Worm (Caenorhabditis elegans): ENCODE data around the gene metl-18.
A peak's percentile ranks its signal among the peaks of the same experiment; 100 is the strongest.
"Not testable (repeated sequence)": the region's sequence is repeated elsewhere in the genome, so short reads cannot be mapped to it uniquely, and the experiment has no call there.

Gene metl-18

ce11 chrIII:3444139-3444538 lies 18.6 kb downstream of the metl-18 start, which contains the start of gene spe-41:
spe-41 (minus strand) TSS chrIII:3444210.
- no peak for TF ChIP-seq dve-1 (tag; optimal IDR thresholded peaks at IDR 0.05)
- TF ChIP-seq T23F11.4 (GFP tag; optimal IDR thresholded peaks at IDR 0.05) = no peak
- no peak for TF ChIP-seq ahr-1 (tag; optimal IDR thresholded peaks at IDR 0.05)
- no peak for TF ChIP-seq odd-2 (tag; optimal IDR thresholded peaks at IDR 0.05)
- TF ChIP-seq unc-42 (tag; optimal IDR thresholded peaks at IDR 0.05) = no peak
- TF ChIP-seq ceh-9 (tag; optimal IDR thresholded peaks at IDR 0.05) = no peak
- TF ChIP-seq tbx-7 (tag; optimal IDR thresholded peaks at IDR 0.05) = no peak
- TF ChIP-seq ceh-18 (tag; optimal IDR thresholded peaks at IDR 0.05) = no peak

- TF ChIP-seq ceh-34 (tag; optimal IDR thresholded peaks at IDR 0.05) = no peak
- no peak for TF ChIP-seq npax-4 (tag; optimal IDR thresholded peaks at IDR 0.05)
- no peak for TF ChIP-seq pqm-1 (tag; optimal IDR thresholded peaks at IDR 0.05)
- no peak for TF ChIP-seq hlh-13 (GFP tag; optimal IDR thresholded peaks at IDR 0.05)
These were observed 27.1 kb downstream of the metl-18 start, which contains the start of the genes K01A11.3 and C34C12.12 for ce11 chrIII:3452563-3453210. K01A11.3 (minus strand) TSS chrIII:3452613. C34C12.12 (plus strand) TSS chrIII:3453194.

- not testable (repeated sequence) for TF ChIP-seq ceh-14, C08G9.2, ttx-3 (tag; optimal IDR thresholded peaks at IDR 0.05)
These were observed 27.9 kb downstream of the metl-18 start, which contains the start of gene C34C12.2 for ce11 chrIII:3453486-3453885. C34C12.2 (plus strand) TSS chrIII:3453786.

- not testable (repeated sequence) for TF ChIP-seq elt-2, syd-9, ttx-3 (tag; optimal IDR thresholded peaks at IDR 0.05)
These were observed 28.5 kb downstream of the metl-18 start, which contains the start of gene C34C12.1 for ce11 chrIII:3454045-3454444. C34C12.1 (plus strand) TSS chrIII:3454345.

- TF ChIP-seq madf-2 (tag; optimal IDR thresholded peaks at IDR 0.05) = peak; percentile 21
- no peak for TF ChIP-seq ceh-45 (GFP tag; IDR thresholded peaks at IDR 0.05)
- no peak for TF ChIP-seq sdc-2 (tag; optimal IDR thresholded peaks at IDR 0.05)
- no peak for TF ChIP-seq npax-4 (tag; optimal IDR thresholded peaks at IDR 0.05)
- no peak for TF ChIP-seq hlh-15 (tag; optimal IDR thresholded peaks at IDR 0.05)
- TF ChIP-seq lin-11 (tag; optimal IDR thresholded peaks at IDR 0.05) = no peak
- peak; percentile 44 for TF ChIP-seq unc-86 (tag; optimal IDR thresholded peaks at IDR 0.05)
- TF ChIP-seq C38D4.7 (GFP tag; optimal IDR thresholded peaks at IDR 0.05) = no peak
- no peak for TF ChIP-seq odd-2 (tag; optimal IDR thresholded peaks at IDR 0.05)
- no peak for TF ChIP-seq che-1 (tag; optimal IDR thresholded peaks at IDR 0.05)
- TF ChIP-seq ceh-30 (tag; optimal IDR thresholded peaks at IDR 0.05) = peak; percentile 53
- TF ChIP-seq zip-5 (tag; optimal IDR thresholded peaks at IDR 0.05) = no peak
- no peak for TF ChIP-seq ceh-9 (tag; optimal IDR thresholded peaks at IDR 0.05)
- no peak for TF ChIP-seq syd-9 (tag; optimal IDR thresholded peaks at IDR 0.05)
- TF ChIP-seq Y22D7AL.16 (tag; optimal IDR thresholded peaks at IDR 0.05) = no peak
- TF ChIP-seq ceh-48 (tag; optimal IDR thresholded peaks at IDR 0.05) = no peak
- no peak for TF ChIP-seq pros-1 (tag; optimal IDR thresholded peaks at IDR 0.05)
- peak; percentile 44 for TF ChIP-seq K09A11.1 (tag; optimal IDR thresholded peaks at IDR 0.05; ENCODE audit: insufficient read depth)
- TF ChIP-seq sox-4 (tag; optimal IDR thresholded peaks at IDR 0.05) = no peak
- no peak for TF ChIP-seq ceh-22 (tag; optimal IDR thresholded peaks at IDR 0.05)
- TF ChIP-seq fkh-6 (tag; optimal IDR thresholded peaks at IDR 0.05) = no peak
- TF ChIP-seq hlh-30 (tag; optimal IDR thresholded peaks at IDR 0.05; ENCODE audit: insufficient read depth) = peak; percentile 50
- no peak for TF ChIP-seq hlh-6 (tag; optimal IDR thresholded peaks at IDR 0.05)
- peak; percentile 73 for TF ChIP-seq dve-1 (tag; optimal IDR thresholded peaks at IDR 0.05)
- peak; percentile 79 for TF ChIP-seq ceh-14 (tag; optimal IDR thresholded peaks at IDR 0.05)
- no peak for TF ChIP-seq hlh-13 (GFP tag; optimal IDR thresholded peaks at IDR 0.05)
- no peak for TF ChIP-seq K02D7.2 (tag; optimal IDR thresholded peaks at IDR 0.05)
- TF ChIP-seq fax-1 (tag; optimal IDR thresholded peaks at IDR 0.05) = peak; percentile 11
- no peak for TF ChIP-seq pha-2 (tag; optimal IDR thresholded peaks at IDR 0.05)
- TF ChIP-seq hlh-8 (tag; optimal IDR thresholded peaks at IDR 0.05) = no peak
- peak; percentile 30 for TF ChIP-seq pax-1 (tag; optimal IDR thresholded peaks at IDR 0.05)
- peak; percentile 72 for TF ChIP-seq ceh-31 (tag; optimal IDR thresholded peaks at IDR 0.05)
- no peak for TF ChIP-seq ceh-2 (tag; optimal IDR thresholded peaks at IDR 0.05)
These were observed 30.7 kb downstream of the metl-18 start for ce11 chrIII:3456226-3456625.
